Fruit fly (Drosophila melanogaster) S2 (cell line): ENCODE measurements around the gene CG3342.

Source experiments
- CG8478 ChIP-seq: fragments of >200 bp; optimal IDR thresholded peaks from 2 replicates; lab custom pipeline; 2018
- CTCF ChIP-seq, 2 experiments: fragments of >200 bp; optimal IDR thresholded peaks; 2 replicates each; lab custom pipeline; 2018

- TF ChIP-seq CG8478 (lab: Kevin White, UChicago) (no peak), CTCF (optimal IDR thresholded peaks at IDR 0.05; lab: Kevin White, UChicago) (no peak)
Observed at dm6 chrX:6540215-6540821, 12.6 kb upstream of the CG3342 start, which contains the start of gene CG34417.
